Fruit fly (Drosophila melanogaster): ENCODE results near the gene CG31639.

CG31639 gene

DNA sequence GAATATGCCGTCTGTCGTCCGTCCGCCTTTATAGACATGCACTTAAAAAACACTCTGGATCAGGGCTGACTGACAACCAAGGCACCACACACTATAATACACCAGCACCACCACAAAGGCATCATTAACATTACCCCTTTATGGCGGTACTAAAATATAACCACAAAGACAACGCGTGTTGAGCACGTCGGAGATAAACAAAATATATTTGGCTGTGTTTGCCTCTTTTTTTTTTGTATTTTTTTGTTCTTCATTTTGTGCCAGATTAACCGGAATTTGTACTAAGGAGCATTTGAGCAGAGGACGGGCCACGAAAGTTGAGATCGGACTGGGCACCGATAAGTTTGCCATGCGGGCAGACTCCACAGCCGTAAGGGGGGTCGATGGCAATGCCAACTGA is 39.1 kb upstream of the CG31639 start:
- no peak for TF ChIP-seq CG17806 (tag; optimal IDR thresholded peaks at IDR 0.05)
- no peak for TF ChIP-seq fd96Ca (GFP tag; IDR thresholded peaks at IDR 0.05)
- no peak for TF ChIP-seq rn (GFP tag; IDR thresholded peaks at IDR 0.05)
- no peak for TF ChIP-seq CG8159 (tag; optimal IDR thresholded peaks at IDR 0.05)
- TF ChIP-seq CG13204 (GFP tag; optimal IDR thresholded peaks at IDR 0.05): no peak
- TF ChIP-seq gl (tag; optimal IDR thresholded peaks at IDR 0.05): no peak
- TF ChIP-seq CG14655 (GFP tag; optimal IDR thresholded peaks at IDR 0.05): no peak
- no peak for TF ChIP-seq CG8301 (tag; optimal IDR thresholded peaks at IDR 0.05)
- TF ChIP-seq D1 (tag; optimal IDR thresholded peaks at IDR 0.05): no peak
- no peak for TF ChIP-seq Pif1A (GFP tag; optimal IDR thresholded peaks at IDR 0.05)
- TF ChIP-seq CG10348 (GFP tag; IDR thresholded peaks at IDR 0.05): no peak
- no peak for TF ChIP-seq CG15710 (tag; optimal IDR thresholded peaks at IDR 0.05)
- TF ChIP-seq CG4496 (GFP tag; IDR thresholded peaks at IDR 0.05): no peak
- TF ChIP-seq Snoo (tag; optimal IDR thresholded peaks at IDR 0.05): no peak
- TF ChIP-seq CG34367 (tag; optimal IDR thresholded peaks at IDR 0.05): no peak
- TF ChIP-seq CG9948 (tag; optimal IDR thresholded peaks at IDR 0.05): no peak

- TF ChIP-seq Pif1A (GFP tag; optimal IDR thresholded peaks at IDR 0.05): no peak
- TF ChIP-seq CG17806 (tag; optimal IDR thresholded peaks at IDR 0.05): no peak
Measured at dm6 chr2L:6193004-6193566, 38.1 kb upstream of the CG31639 start.

DNA sequence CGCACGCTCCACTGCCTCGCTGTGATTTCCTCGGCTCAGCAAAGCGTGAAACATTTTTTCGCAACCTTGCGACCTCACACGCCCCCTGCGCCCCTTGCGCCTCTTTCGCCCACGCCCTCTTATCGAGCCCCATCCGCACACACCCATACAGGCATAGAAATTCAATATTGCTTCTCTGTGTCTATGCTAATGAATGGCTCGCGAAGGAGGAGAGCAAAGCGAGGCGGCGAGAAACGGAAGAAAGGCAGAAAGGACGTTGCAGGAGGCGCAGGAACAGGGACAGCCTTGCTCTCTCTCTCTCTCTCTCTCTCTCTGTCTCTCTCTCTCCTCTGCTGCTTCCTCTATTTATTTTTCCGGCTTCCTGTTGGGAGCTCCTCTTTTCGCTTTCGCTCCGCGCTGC is 31.4 kb upstream of the CG31639 start:
- no peak for TF ChIP-seq CG32121 (GFP tag; IDR thresholded peaks at IDR 0.05)
- no peak for TF ChIP-seq CG15710 (tag; optimal IDR thresholded peaks at IDR 0.05)
- TF ChIP-seq CG14655 (GFP tag; optimal IDR thresholded peaks at IDR 0.05): no peak

DNA sequence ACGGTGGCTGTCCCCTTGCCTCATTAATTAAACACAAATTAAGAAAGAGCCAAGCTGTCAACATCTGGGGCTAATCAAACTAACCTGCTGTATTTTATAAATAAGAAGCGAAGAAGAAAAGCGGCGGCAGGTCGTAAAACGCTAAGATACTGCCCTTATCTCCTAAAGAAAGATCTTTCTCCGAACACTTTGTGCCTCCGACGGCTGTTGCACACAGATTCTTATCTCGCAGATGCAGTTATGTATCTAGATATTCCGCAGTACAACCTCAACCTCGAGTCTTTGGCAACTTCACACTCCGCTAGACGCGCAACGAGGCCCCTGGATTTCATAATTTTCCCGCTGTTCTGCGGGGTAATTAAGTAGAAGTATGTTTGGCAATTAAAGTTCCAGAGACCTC is 25.0 kb upstream of the CG31639 start:
- TF ChIP-seq EcR (GFP tag; optimal IDR thresholded peaks at IDR 0.05) (no peak), CG8301 (tag; optimal IDR thresholded peaks at IDR 0.05) (no peak), CG12605 (GFP tag; IDR thresholded peaks at IDR 0.05) (no peak), CG14655 (GFP tag; optimal IDR thresholded peaks at IDR 0.05) (no peak), CG9948 (tag; optimal IDR thresholded peaks at IDR 0.05) (no peak), Ets98B (GFP tag; IDR thresholded peaks at IDR 0.05) (no peak), rn (GFP tag; IDR thresholded peaks at IDR 0.05) (no peak), CG10348 (GFP tag; IDR thresholded peaks at IDR 0.05) (no peak), CG34367 (tag; optimal IDR thresholded peaks at IDR 0.05) (no peak), CG17806 (tag; optimal IDR thresholded peaks at IDR 0.05) (no peak), CG13204 (GFP tag; optimal IDR thresholded peaks at IDR 0.05) (no peak), gl (tag; optimal IDR thresholded peaks at IDR 0.05) (no peak), CG32121 (GFP tag; IDR thresholded peaks at IDR 0.05) (no peak), fd96Ca (GFP tag; IDR thresholded peaks at IDR 0.05) (no peak), CG4496 (GFP tag; IDR thresholded peaks at IDR 0.05) (no peak), Pif1A (GFP tag; optimal IDR thresholded peaks at IDR 0.05) (no peak), Pif1B (GFP tag; optimal IDR thresholded peaks at IDR 0.05) (no peak), D1 (tag; optimal IDR thresholded peaks at IDR 0.05) (no peak)

dm6 chr2L:6178740-6179633 is 24.0 kb upstream of the CG31639 start, which contains the start of gene smal:
Gene smal (plus strand): TSS chr2L:6179133.
- TF ChIP-seq Ets98B (GFP tag; IDR thresholded peaks at IDR 0.05) (peak; percentile 16; the same call in 1 of the 2 replicates), CG12605 (GFP tag; IDR thresholded peaks at IDR 0.05) (peak; percentile 69), CG8301 (tag; optimal IDR thresholded peaks at IDR 0.05) (no peak), fd96Ca (GFP tag; IDR thresholded peaks at IDR 0.05) (no peak), CG15710 (tag; optimal IDR thresholded peaks at IDR 0.05) (no peak), CG13204 (GFP tag; optimal IDR thresholded peaks at IDR 0.05) (peak; percentile 27), CG32121 (GFP tag; IDR thresholded peaks at IDR 0.05) (peak; percentile 48; the same call in 1 of the 2 replicates), CG10348 (GFP tag; IDR thresholded peaks at IDR 0.05) (no peak), Snoo (tag; optimal IDR thresholded peaks at IDR 0.05) (peak; percentile 11), rn (GFP tag; IDR thresholded peaks at IDR 0.05) (no peak), CG14655 (GFP tag; optimal IDR thresholded peaks at IDR 0.05) (peak; percentile 13), CG9948 (tag; optimal IDR thresholded peaks at IDR 0.05) (no peak), CG8159 (tag; optimal IDR thresholded peaks at IDR 0.05) (no peak), CG4496 (GFP tag; IDR thresholded peaks at IDR 0.05) (peak; percentile 71; the same call in 2 of the 3 replicates), Pif1A (GFP tag; optimal IDR thresholded peaks at IDR 0.05) (no peak), CG17806 (tag; optimal IDR thresholded peaks at IDR 0.05) (no peak), EcR (GFP tag; optimal IDR thresholded peaks at IDR 0.05) (peak; percentile 7), CG34367 (tag; optimal IDR thresholded peaks at IDR 0.05) (no peak), gl (tag; optimal IDR thresholded peaks at IDR 0.05) (no peak), D1 (tag; optimal IDR thresholded peaks at IDR 0.05) (peak; percentile 4), Pif1B (GFP tag; optimal IDR thresholded peaks at IDR 0.05) (peak; percentile 13)

- TF ChIP-seq Snoo (tag; optimal IDR thresholded peaks at IDR 0.05): no peak
- TF ChIP-seq CG4496 (GFP tag; IDR thresholded peaks at IDR 0.05): no peak
- no peak for TF ChIP-seq Pif1A (GFP tag; optimal IDR thresholded peaks at IDR 0.05)
- no peak; the same call in 1 of the 2 replicates for TF ChIP-seq Ets98B (GFP tag; IDR thresholded peaks at IDR 0.05)
- no peak for TF ChIP-seq rn (GFP tag; IDR thresholded peaks at IDR 0.05)
Measured at dm6 chr2L:6178118-6178739, 23.3 kb upstream of the CG31639 start.
